ENCODE assay signal across 2 fruit fly cellular contexts in the genomic region with DNA sequence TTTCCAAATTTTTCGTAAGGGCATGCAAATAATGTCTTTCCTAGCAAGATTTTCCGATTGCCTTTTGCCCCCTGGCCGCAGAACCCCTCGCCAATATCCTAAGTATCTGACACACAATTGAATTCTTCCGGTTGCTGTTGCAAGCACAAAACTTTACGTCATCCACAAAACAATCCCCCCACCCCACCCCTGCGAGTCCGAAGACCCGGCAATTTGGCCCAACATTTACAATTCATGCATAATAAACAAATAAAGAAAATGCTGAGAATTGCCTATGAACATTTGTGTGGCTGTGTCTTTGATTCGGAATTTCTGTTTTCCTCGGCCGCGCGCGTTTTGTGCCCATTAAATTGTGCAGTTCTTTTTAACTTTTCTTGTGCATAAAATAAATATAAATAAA.
TF ChIP-seq lines count a peak whose summit lies in the region.

No protein-coding gene starts in this region.

- no peak for TF ChIP-seq CTCF in whole organism, embryonic (GFP tag; optimal IDR thresholded peaks at IDR 0.05; lab: Kevin White, UChicago)

TF ChIP-seq in whole organism, adult, 20 proteins besides CTCF, POLR2A, EP300 and RAD21:
- TF ChIP-seq kay (GFP tag; lab: Kevin White, UChicago; ENCODE audit: borderline replicate concordance) (peak; percentile 9), bab1 (GFP tag; optimal IDR thresholded peaks at IDR 0.05; lab: Kevin White, UChicago) (no peak)

TF ChIP-seq in whole organism, embryonic, 481 proteins besides CTCF, POLR2A, EP300 and RAD21:
- TF ChIP-seq CG2875 (GFP tag; optimal IDR thresholded peaks at IDR 0.05; lab: Kevin White, UChicago), result no peak
- TF ChIP-seq HLHmδ (GFP tag; optimal IDR thresholded peaks at IDR 0.05; lab: Kevin White, UChicago), result no peak
- no peak for TF ChIP-seq CG11093 (GFP tag; IDR thresholded peaks at IDR 0.05; lab: Robert Waterston, UW)
- TF ChIP-seq CG32767 (GFP tag; IDR thresholded peaks at IDR 0.05; lab: Robert Waterston, UW), result no peak
- no peak for TF ChIP-seq Bteb2 (GFP tag; optimal IDR thresholded peaks at IDR 0.05; lab: Kevin White, UChicago)
- peak; percentile 17; the same call in 1 of the 2 replicates for TF ChIP-seq slbo (GFP tag; IDR thresholded peaks at IDR 0.05; lab: Robert Waterston, UW)
- TF ChIP-seq fd102C (GFP tag; optimal IDR thresholded peaks at IDR 0.05; lab: Kevin White, UChicago), result no peak
- TF ChIP-seq sens (GFP tag; lab: Kevin White, UChicago), result peak; percentile 18
- no peak for TF ChIP-seq btn (GFP tag; optimal IDR thresholded peaks at IDR 0.05; lab: Kevin White, UChicago)
- TF ChIP-seq CG4730 (GFP tag; IDR thresholded peaks at IDR 0.05; lab: Robert Waterston, UW), result no peak
- TF ChIP-seq CG31441 (GFP tag; IDR thresholded peaks at IDR 0.05; lab: Robert Waterston, UW), result no peak
- TF ChIP-seq dati (GFP tag; IDR thresholded peaks at IDR 0.05; lab: Robert Waterston, UW), result no peak
- 0 out of 2 replicates have a peak, but pooled peaks have one; percentile 12 for TF ChIP-seq Nf-YA (GFP tag; IDR thresholded peaks at IDR 0.05; lab: Robert Waterston, UW)
- TF ChIP-seq Pdp1 (GFP tag; optimal IDR thresholded peaks at IDR 0.05; lab: Kevin White, UChicago), result peak in 1 of 2 experiments; percentile 39
- TF ChIP-seq cg (GFP tag; optimal IDR thresholded peaks at IDR 0.05; lab: Kevin White, UChicago), result no peak
- TF ChIP-seq sd (tag; optimal IDR thresholded peaks at IDR 0.05; lab: Kevin White, UChicago), result peak; percentile 72
- peak; percentile 58 for TF ChIP-seq crol (GFP tag; IDR thresholded peaks at IDR 0.05; lab: Robert Waterston, UW)
- TF ChIP-seq Fer3 (tag; optimal IDR thresholded peaks at IDR 0.05; lab: Kevin White, UChicago), result no peak
- TF ChIP-seq z (GFP tag; IDR thresholded peaks at IDR 0.05; lab: Robert Waterston, UW), result 0 out of 3 replicates have a peak, but pooled peaks have one; percentile 17
- TF ChIP-seq CG17328 (GFP tag; IDR thresholded peaks at IDR 0.05; lab: Robert Waterston, UW), result no peak
- TF ChIP-seq CG17802 (tag; optimal IDR thresholded peaks at IDR 0.05; lab: Kevin White, UChicago), result no peak
- TF ChIP-seq CG7963 (GFP tag; IDR thresholded peaks at IDR 0.05; lab: Robert Waterston, UW; ENCODE audit: partially characterized antibody), result no peak
- no peak for TF ChIP-seq CG17359 (tag; optimal IDR thresholded peaks at IDR 0.05; lab: Kevin White, UChicago)
- no peak for TF ChIP-seq dm (GFP tag; optimal IDR thresholded peaks at IDR 0.05; lab: Kevin White, UChicago)
- TF ChIP-seq chinmo (GFP tag; IDR thresholded peaks at IDR 0.05; lab: Robert Waterston, UW; ENCODE audit: partially characterized antibody), result peak; percentile 93
- peak; percentile 71 for TF ChIP-seq Med (GFP tag; lab: Kevin White, UChicago)
- TF ChIP-seq Lhr (GFP tag; optimal IDR thresholded peaks at IDR 0.05; lab: Kevin White, UChicago), result no peak
- TF ChIP-seq corto (GFP tag; optimal IDR thresholded peaks at IDR 0.05; lab: Kevin White, UChicago), result no peak
- TF ChIP-seq CG6654 (GFP tag; optimal IDR thresholded peaks at IDR 0.05; lab: Kevin White, UChicago), result no peak
- TF ChIP-seq vnd (GFP tag; IDR thresholded peaks at IDR 0.05; lab: Robert Waterston, UW; ENCODE audit: partially characterized antibody), result no peak
- TF ChIP-seq stwl (tag; optimal IDR thresholded peaks at IDR 0.05; lab: Kevin White, UChicago), result no peak
- peak; percentile 54 for TF ChIP-seq abd-A (tag; optimal IDR thresholded peaks at IDR 0.05; lab: Kevin White, UChicago)
- no peak for TF ChIP-seq stc (GFP tag; IDR thresholded peaks at IDR 0.05; lab: Robert Waterston, UW)
- TF ChIP-seq E2f2 (GFP tag; IDR thresholded peaks at IDR 0.05; lab: Robert Waterston, UW), result 0 out of 2 replicates have a peak, but pooled peaks have one; percentile 8
- no peak for TF ChIP-seq ap (GFP tag; IDR thresholded peaks at IDR 0.05; lab: Robert Waterston, UW)
- TF ChIP-seq Eip74EF (GFP tag; optimal IDR thresholded peaks at IDR 0.05; lab: Kevin White, UChicago), result peak in 1 of 2 experiments; percentile 5
- no peak for TF ChIP-seq CG10565 (GFP tag; optimal IDR thresholded peaks at IDR 0.05; lab: Kevin White, UChicago)
- TF ChIP-seq mld (GFP tag; IDR thresholded peaks at IDR 0.05; lab: Robert Waterston, UW; ENCODE audit: partially characterized antibody), result no peak
- no peak for TF ChIP-seq org-1 (GFP tag; optimal IDR thresholded peaks at IDR 0.05; lab: Kevin White, UChicago)
- TF ChIP-seq CG10274 (GFP tag; optimal IDR thresholded peaks at IDR 0.05; lab: Kevin White, UChicago), result no peak
- TF ChIP-seq aop (GFP tag; IDR thresholded peaks at IDR 0.05; lab: Robert Waterston, UW), result no peak
- TF ChIP-seq CG7928 (GFP tag; optimal IDR thresholded peaks at IDR 0.05; lab: Kevin White, UChicago), result no peak

Comparison
In these comparisons a context has a peak if more than half of its experiments do, and no peak if none do; other contexts are left out.
1. Of the 1 proteins assayed by ChIP-seq in both whole organism, embryonic and whole organism, adult: peak only in whole organism, embryonic: none; only in whole organism, adult: kay; in both: none; in neither: 0.